Fruit fly (Drosophila melanogaster): ENCODE data around the gene CG3071.

Gene CG3071

dm6 chrX:2262511-2262910 is at the start of gene CG3071, which contains the start of gene temp:
Gene CG3071, plus strand, starts transcription at chrX:2262837.
Gene temp, minus strand, starts transcription at chrX:2262515.
- TF ChIP-seq OdsH (GFP tag; optimal IDR thresholded peaks at IDR 0.05) (peak; percentile 65), brk (GFP tag; optimal IDR thresholded peaks at IDR 0.05) (no peak), ey (GFP tag; optimal IDR thresholded peaks at IDR 0.05) (peak; percentile 73), Jra (GFP tag; optimal IDR thresholded peaks at IDR 0.05) (peak; percentile 54), foxo (GFP tag; optimal IDR thresholded peaks at IDR 0.05) (peak in 1 of 2 experiments; percentile 79), rgr (GFP tag; optimal IDR thresholded peaks at IDR 0.05) (peak; percentile 62), psq (GFP tag; optimal IDR thresholded peaks at IDR 0.05) (peak; percentile 58), Sp1 (GFP tag; optimal IDR thresholded peaks at IDR 0.05) (peak; percentile 65), woc (GFP tag; optimal IDR thresholded peaks at IDR 0.05) (peak; percentile 92), fru (GFP tag; optimal IDR thresholded peaks at IDR 0.05) (peak; percentile 71), br (GFP tag; optimal IDR thresholded peaks at IDR 0.05) (peak; percentile 59), dmrt93B (GFP tag; optimal IDR thresholded peaks at IDR 0.05) (peak; percentile 58), dl (GFP tag; optimal IDR thresholded peaks at IDR 0.05; ENCODE audit: insufficient read depth in 1 of 2, partially characterized antibody in 2 of 2) (no peak), HLH106 (tag; optimal IDR thresholded peaks at IDR 0.05) (peak; percentile 80), CG9705 (GFP tag; optimal IDR thresholded peaks at IDR 0.05) (peak; percentile 71), Myc (optimal IDR thresholded peaks at IDR 0.05) (peak; percentile 98), Mio (GFP tag; optimal IDR thresholded peaks at IDR 0.05) (no peak), sage (GFP tag; optimal IDR thresholded peaks at IDR 0.05) (no peak), h (GFP tag; optimal IDR thresholded peaks at IDR 0.05) (peak; percentile 71), sv (GFP tag; optimal IDR thresholded peaks at IDR 0.05) (peak; percentile 40), Abd-B (GFP tag; optimal IDR thresholded peaks at IDR 0.05) (no peak), Rel (GFP tag; optimal IDR thresholded peaks at IDR 0.05) (no peak), Rel (tag; optimal IDR thresholded peaks at IDR 0.05) (peak; percentile 39)

- no peak for TF ChIP-seq sv (GFP tag; optimal IDR thresholded peaks at IDR 0.05)
- no peak for TF ChIP-seq HLH106 (tag; optimal IDR thresholded peaks at IDR 0.05)
- TF ChIP-seq pan (optimal IDR thresholded peaks at IDR 0.05): no peak
- no peak for TF ChIP-seq CG9705 (GFP tag; optimal IDR thresholded peaks at IDR 0.05)
- TF ChIP-seq OdsH (GFP tag; optimal IDR thresholded peaks at IDR 0.05): no peak
- no peak for TF ChIP-seq Abd-B (GFP tag; optimal IDR thresholded peaks at IDR 0.05)
- no peak for TF ChIP-seq dl (GFP tag; optimal IDR thresholded peaks at IDR 0.05; ENCODE audit: insufficient read depth in 1 of 2, partially characterized antibody in 2 of 2)
- no peak for TF ChIP-seq woc (GFP tag; optimal IDR thresholded peaks at IDR 0.05)
- TF ChIP-seq CrebA (GFP tag; optimal IDR thresholded peaks at IDR 0.05; ENCODE audit: borderline replicate concordance): no peak
- no peak for TF ChIP-seq psq (GFP tag; optimal IDR thresholded peaks at IDR 0.05)
- no peak for TF ChIP-seq usp (GFP tag; optimal IDR thresholded peaks at IDR 0.05)
- no peak for TF ChIP-seq Hnf4 (GFP tag; optimal IDR thresholded peaks at IDR 0.05)
- TF ChIP-seq Rel (GFP tag; optimal IDR thresholded peaks at IDR 0.05): no peak
- TF ChIP-seq Rel (tag; optimal IDR thresholded peaks at IDR 0.05): no peak
- TF ChIP-seq rgr (GFP tag; optimal IDR thresholded peaks at IDR 0.05): no peak
- no peak for TF ChIP-seq GATAd (GFP tag; optimal IDR thresholded peaks at IDR 0.05)
- no peak for TF ChIP-seq N (GFP tag; optimal IDR thresholded peaks at IDR 0.05)
- TF ChIP-seq foxo (GFP tag; optimal IDR thresholded peaks at IDR 0.05): no peak
Measured at dm6 chrX:2213759-2214406, 48.8 kb upstream of the CG3071 start, which contains the start of gene SmydA-8. Gene SmydA-8, minus strand, starts transcription at chrX:2213809.

dm6 chrX:2218455-2218854 is 44.2 kb upstream of the CG3071 start:
- TF ChIP-seq GATAd (GFP tag; optimal IDR thresholded peaks at IDR 0.05) (no peak), fru (GFP tag; optimal IDR thresholded peaks at IDR 0.05) (no peak), dmrt93B (GFP tag; optimal IDR thresholded peaks at IDR 0.05) (no peak), sage (GFP tag; optimal IDR thresholded peaks at IDR 0.05) (no peak), Abd-B (GFP tag; optimal IDR thresholded peaks at IDR 0.05) (no peak), OdsH (GFP tag; optimal IDR thresholded peaks at IDR 0.05) (no peak), Sp1 (GFP tag; optimal IDR thresholded peaks at IDR 0.05) (no peak), CrebA (GFP tag; optimal IDR thresholded peaks at IDR 0.05; ENCODE audit: borderline replicate concordance) (no peak), Hr78 (GFP tag; optimal IDR thresholded peaks at IDR 0.05) (no peak), Jra (GFP tag; optimal IDR thresholded peaks at IDR 0.05) (no peak), CG9705 (GFP tag; optimal IDR thresholded peaks at IDR 0.05) (no peak), Myc (optimal IDR thresholded peaks at IDR 0.05) (no peak), lola (GFP tag; optimal IDR thresholded peaks at IDR 0.05) (no peak), sv (GFP tag; optimal IDR thresholded peaks at IDR 0.05) (no peak), Vsx2 (GFP tag; optimal IDR thresholded peaks at IDR 0.05; ENCODE audit: partially characterized antibody) (no peak), foxo (GFP tag; optimal IDR thresholded peaks at IDR 0.05) (no peak), N (GFP tag; optimal IDR thresholded peaks at IDR 0.05) (no peak)

- TF ChIP-seq Hr83 (GFP tag; optimal IDR thresholded peaks at IDR 0.05; ENCODE audit: poor library complexity, severe bottlenecking): no peak
- TF ChIP-seq sage (GFP tag; optimal IDR thresholded peaks at IDR 0.05): no peak
- no peak for TF ChIP-seq Sp1 (GFP tag; optimal IDR thresholded peaks at IDR 0.05)
- TF ChIP-seq brk (GFP tag; optimal IDR thresholded peaks at IDR 0.05): no peak
- no peak for TF ChIP-seq ey (GFP tag; optimal IDR thresholded peaks at IDR 0.05)
- no peak for TF ChIP-seq fru (GFP tag; optimal IDR thresholded peaks at IDR 0.05)
- no peak for TF ChIP-seq sv (GFP tag; optimal IDR thresholded peaks at IDR 0.05)
Measured at dm6 chrX:2219246-2219645, 43.4 kb upstream of the CG3071 start.
